Worm (Caenorhabditis elegans) whole organism, L4 larva: Measurements from ENCODE around the gene str-138.

ENCODE experiments used
- F49E8.2 ChIP-seq: sonication (generic microtip); optimal IDR thresholded peaks from 2 replicates; lab custom pipeline; 2016; ENCODE audit warnings: missing compliant biosample characterization, mild to moderate bottlenecking, missing genetic modification characterization, borderline replicate concordance
- T26A8.4 ChIP-seq: fragments of 200-800 bp; sonication (Bioruptor generic); IDR thresholded peaks from 2 replicates; pipeline ENCODE4 v1.3.6; 2022; ENCODE audit warnings: missing genetic modification characterization, missing compliant biosample characterization
- aha-1 ChIP-seq: fragments of 150-350 bp; peaks from one replicate; lab custom pipeline; 2014; ENCODE audit warnings: missing biosample characterization, missing genetic modification characterization
- ama-1 ChIP-seq: fragments of 150-350 bp; optimal IDR thresholded peaks from 2 replicates; lab custom pipeline; 2014; ENCODE audit warnings: inconsistent platforms, mixed read lengths
- attf-4 ChIP-seq: sonication (generic microtip); optimal IDR thresholded peaks from 3 replicates; lab custom pipeline; 2017; ENCODE audit warnings: missing biosample characterization, missing genetic modification characterization
- ces-1 ChIP-seq: fragments of 150-350 bp; sonication (generic microtip); optimal IDR thresholded peaks from 4 replicates; lab custom pipeline; 2014; ENCODE audit warnings: missing biosample characterization, missing genetic modification reagents, missing genetic modification characterization
- daf-12 ChIP-seq: fragments of 150-350 bp; optimal IDR thresholded peaks from 2 replicates; lab custom pipeline; 2014; ENCODE audit warnings: missing biosample characterization, missing genetic modification reagents, missing genetic modification characterization
- daf-16 ChIP-seq, 3 experiments: sonication (generic microtip); optimal IDR thresholded peaks; 2 replicates each; lab custom pipeline; 2016 to 2017; ENCODE audit warnings: missing genetic modification characterization in 3 of 3, missing genetic modification reagents in 3 of 3, mild to moderate bottlenecking in 2 of 3, missing compliant biosample characterization in 2 of 3, missing biosample characterization in 1 of 3, moderate library complexity in 1 of 3
- daf-19 ChIP-seq: fragments of 200-800 bp; sonication (Bioruptor generic); conservative IDR thresholded peaks from 2 replicates; pipeline ENCODE4 v1.3.6; 2022; ENCODE audit warnings: missing genetic modification characterization, missing compliant biosample characterization
- dmd-6 ChIP-seq: fragments of 200-800 bp; sonication (Bioruptor generic); IDR thresholded peaks from 2 replicates; pipeline ENCODE4 v1.3.6; 2022; ENCODE audit warnings: missing genetic modification reagents, missing genetic modification characterization, missing compliant biosample characterization
- dpl-1 ChIP-seq: fragments of 150-350 bp; optimal IDR thresholded peaks from 2 replicates; lab custom pipeline; 2014; ENCODE audit warnings: missing biosample characterization, missing genetic modification reagents, missing genetic modification characterization
- duxl-1 ChIP-seq: sonication (generic microtip); optimal IDR thresholded peaks from 2 replicates; lab custom pipeline; 2016; ENCODE audit warnings: mild to moderate bottlenecking, missing genetic modification characterization, moderate library complexity, missing compliant biosample characterization; ENCODE audit not compliant: poor library complexity
- dve-1 ChIP-seq: sonication (generic microtip); optimal IDR thresholded peaks from 2 replicates; lab custom pipeline; 2017; ENCODE audit warnings: antibody characterized with exemption, mild to moderate bottlenecking, missing genetic modification characterization, missing compliant biosample characterization; ENCODE audit not compliant: insufficient read depth
- fkh-10 ChIP-seq: fragments of 150-350 bp; optimal IDR thresholded peaks from 2 replicates; lab custom pipeline; 2014; ENCODE audit warnings: missing biosample characterization, missing genetic modification reagents, missing genetic modification characterization
- gei-8 ChIP-seq: fragments of 200-800 bp; sonication (Bioruptor generic); optimal IDR thresholded peaks from 2 replicates; lab custom pipeline; 2018; ENCODE audit warnings: mild to moderate bottlenecking, missing genetic modification characterization, missing compliant biosample characterization
- hlh-11 ChIP-seq: fragments of 200-800 bp; sonication (Bioruptor generic); optimal IDR thresholded peaks from 2 replicates; lab custom pipeline; 2018; ENCODE audit warnings: mild to moderate bottlenecking, missing genetic modification characterization, missing compliant biosample characterization
- hlh-30 ChIP-seq: sonication (generic microtip); optimal IDR thresholded peaks from 2 replicates; lab custom pipeline; 2017; ENCODE audit warnings: antibody characterized with exemption, mild to moderate bottlenecking, missing genetic modification characterization, missing compliant biosample characterization; ENCODE audit not compliant: insufficient read depth
- jun-1 ChIP-seq: fragments of 150-350 bp; optimal IDR thresholded peaks from 2 replicates; lab custom pipeline; 2014; ENCODE audit warnings: missing biosample characterization, missing genetic modification reagents, missing genetic modification characterization
- lin-1 ChIP-seq: fragments of 200-800 bp; sonication (Bioruptor generic); IDR thresholded peaks from 2 replicates; pipeline ENCODE4 v1.3.6; 2022; ENCODE audit warnings: missing genetic modification reagents, missing genetic modification characterization, missing compliant biosample characterization
- lin-39 ChIP-seq: fragments of 150-350 bp; optimal IDR thresholded peaks from 2 replicates; lab custom pipeline; 2014; ENCODE audit warnings: missing biosample characterization, missing genetic modification reagents, missing genetic modification characterization
- lsy-2 ChIP-seq, 2 experiments: fragments of 150-350 bp in 1 of 2; sonication (generic microtip) in 1 of 2; optimal IDR thresholded peaks; 2 replicates each; lab custom pipeline; 2014 to 2017; ENCODE audit warnings: missing biosample characterization in 2 of 2, missing genetic modification characterization in 2 of 2
- madf-9 ChIP-seq: fragments of 200-800 bp; sonication (Bioruptor generic); conservative IDR thresholded peaks from 2 replicates; pipeline ENCODE4 v1.3.6; 2022; ENCODE audit warnings: missing genetic modification reagents, missing genetic modification characterization, missing compliant biosample characterization
- mdl-1 ChIP-seq, 2 experiments: fragments of 150-350 bp in 1 of 2; sonication (generic microtip) in 1 of 2; optimal IDR thresholded peaks; 2 replicates each; lab custom pipeline; 2014 to 2017; ENCODE audit warnings: missing biosample characterization in 2 of 2, missing genetic modification characterization in 2 of 2
- mdt-29 ChIP-seq: fragments of 200-800 bp; sonication (Bioruptor generic); IDR thresholded peaks from 2 replicates; pipeline ENCODE4 v1.3.6; 2022; ENCODE audit warnings: missing genetic modification reagents, missing genetic modification characterization, missing compliant biosample characterization
- mep-1 ChIP-seq: fragments of 150-350 bp; sonication (generic microtip); optimal IDR thresholded peaks from 3 replicates; lab custom pipeline; 2014; ENCODE audit warnings: missing biosample characterization, missing genetic modification characterization
- mes-2 ChIP-seq: sonication (generic microtip); optimal IDR thresholded peaks from 2 replicates; lab custom pipeline; 2016; ENCODE audit warnings: missing genotype, mild to moderate bottlenecking, missing genetic modification characterization, missing compliant biosample characterization; ENCODE audit not compliant: poor library complexity, severe bottlenecking
- mxl-3 ChIP-seq: fragments of 200-800 bp; sonication (Bioruptor generic); optimal IDR thresholded peaks from 2 replicates; lab custom pipeline; 2018; ENCODE audit warnings: mild to moderate bottlenecking, missing genetic modification characterization, missing compliant biosample characterization
- nhr-102 ChIP-seq: sonication (generic microtip); optimal IDR thresholded peaks from 2 replicates; lab custom pipeline; 2016; ENCODE audit warnings: mild to moderate bottlenecking, missing genetic modification characterization, moderate library complexity, missing compliant biosample characterization
- nhr-111 ChIP-seq: fragments of 200-800 bp; sonication (Bioruptor generic); optimal IDR thresholded peaks from 2 replicates; lab custom pipeline; 2018; ENCODE audit warnings: mild to moderate bottlenecking, missing genetic modification characterization, missing compliant biosample characterization
- nhr-25 ChIP-seq: sonication (generic microtip); optimal IDR thresholded peaks from 2 replicates; lab custom pipeline; 2017; ENCODE audit warnings: missing genetic modification characterization, mild to moderate bottlenecking, missing compliant biosample characterization, antibody characterized with exemption, moderate library complexity, borderline replicate concordance; ENCODE audit not compliant: insufficient read depth
- nhr-28 ChIP-seq: fragments of 150-350 bp; optimal IDR thresholded peaks from 2 replicates; lab custom pipeline; 2014; ENCODE audit warnings: missing biosample characterization, missing genetic modification characterization
- nhr-42 ChIP-seq: fragments of 200-800 bp; sonication (Bioruptor generic); IDR thresholded peaks from 2 replicates; pipeline ENCODE4 v1.3.6; 2022; ENCODE audit warnings: missing genetic modification characterization, missing compliant biosample characterization
- nhr-48 ChIP-seq: sonication (generic microtip); optimal IDR thresholded peaks from 2 replicates; lab custom pipeline; 2016; ENCODE audit warnings: mild to moderate bottlenecking, missing genetic modification characterization, missing compliant biosample characterization
- nhr-77 ChIP-seq: fragments of 150-350 bp; optimal IDR thresholded peaks from 2 replicates; lab custom pipeline; 2014; ENCODE audit warnings: missing biosample characterization, missing genetic modification characterization
- pha-4 ChIP-seq, 2 experiments: fragments of 150-350 bp in 1 of 2; fragments of 200-800 bp in 1 of 2; sonication (Bioruptor generic) in 1 of 2; IDR thresholded peaks in 1 of 2; optimal IDR thresholded peaks in 1 of 2; 2 replicates each; pipeline versions ENCODE4 v1.3.6 to Lab custom; 2014 to 2022; ENCODE audit warnings: missing genetic modification characterization in 2 of 2, missing genetic modification reagents in 2 of 2, missing biosample characterization in 1 of 2, missing compliant biosample characterization in 1 of 2
- php-3 ChIP-seq: fragments of 200-800 bp; sonication (Bioruptor generic); IDR thresholded peaks from 2 replicates; pipeline ENCODE4 v1.3.6; 2022; ENCODE audit warnings: missing genetic modification reagents, missing genetic modification characterization, missing compliant biosample characterization
- pqm-1 ChIP-seq: sonication (generic microtip); optimal IDR thresholded peaks from 2 replicates; lab custom pipeline; 2017; ENCODE audit warnings: missing biosample characterization, missing genetic modification characterization
- rbr-2 ChIP-seq: sonication (generic microtip); optimal IDR thresholded peaks from 2 replicates; lab custom pipeline; 2016; ENCODE audit warnings: missing genotype, missing genetic modification characterization, missing compliant biosample characterization
- spr-1 ChIP-seq: sonication (generic microtip); optimal IDR thresholded peaks from 2 replicates; lab custom pipeline; 2016; ENCODE audit warnings: mild to moderate bottlenecking, missing genetic modification characterization, missing compliant biosample characterization
- tag-97 ChIP-seq: fragments of 200-800 bp; sonication (Bioruptor generic); IDR thresholded peaks from 2 replicates; pipeline ENCODE4 v1.3.6; 2022; ENCODE audit warnings: missing genetic modification characterization, missing compliant biosample characterization
- tra-1 ChIP-seq: fragments of 200-800 bp; sonication (Bioruptor generic); IDR thresholded peaks from 2 replicates; pipeline ENCODE4 v1.3.6; 2022; ENCODE audit warnings: missing genetic modification reagents, missing genetic modification characterization, missing compliant biosample characterization
- vab-7 ChIP-seq: fragments of 200-800 bp; sonication (Bioruptor generic); IDR thresholded peaks from 2 replicates; pipeline ENCODE4 v1.3.6; 2022; ENCODE audit warnings: missing genetic modification reagents, missing genetic modification characterization, missing compliant biosample characterization
- zag-1 ChIP-seq: fragments of 150-350 bp; optimal IDR thresholded peaks from 2 replicates; lab custom pipeline; 2014; ENCODE audit warnings: missing biosample characterization, missing genetic modification characterization
- zfp-3 ChIP-seq: fragments of 200-800 bp; sonication (Bioruptor generic); conservative IDR thresholded peaks from 2 replicates; pipeline ENCODE4 v1.3.6; 2022; ENCODE audit warnings: missing genetic modification reagents, missing genetic modification characterization, missing compliant biosample characterization

str-138 gene

DNA sequence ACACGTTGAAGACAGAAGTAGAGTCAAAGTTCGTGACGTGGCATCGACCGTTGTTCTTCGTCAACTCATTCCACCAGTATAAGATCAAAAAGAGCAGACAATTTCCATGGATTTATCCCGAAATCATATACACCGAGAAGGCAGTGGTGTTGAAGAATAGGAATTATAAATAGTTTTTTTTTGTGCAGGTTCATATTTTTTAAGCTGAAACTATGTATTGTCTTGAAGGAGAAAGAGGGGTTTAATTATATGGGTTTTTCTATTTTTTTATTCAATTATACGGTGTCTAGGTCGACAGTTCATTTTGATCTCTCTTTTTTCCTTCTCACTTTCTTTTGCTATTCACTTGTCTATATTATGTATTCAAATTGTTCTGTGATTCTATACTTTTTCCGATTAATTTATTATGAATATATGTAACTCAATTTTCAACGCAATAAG, 19.4 kb upstream of the str-138 start:
- no peak for TF ChIP-seq tag-97 (GFP tag; lab: Robert Waterston, UW)
- TF ChIP-seq T26A8.4 (GFP tag; lab: Robert Waterston, UW): peak; percentile 57; the same call in 1 of the 2 replicates
- peak; percentile 44 for TF ChIP-seq nhr-102
- TF ChIP-seq daf-12: no peak
- TF ChIP-seq nhr-25 (tag; lab: Kevin White, UChicago): peak; percentile 85
- TF ChIP-seq dve-1 (tag; lab: Kevin White, UChicago): peak; percentile 16
- no peak for TF ChIP-seq nhr-42
- TF ChIP-seq nhr-77 (tag; lab: Kevin White, UChicago): no peak
- peak; percentile 83 for TF ChIP-seq duxl-1 (tag; lab: Kevin White, UChicago)
- TF ChIP-seq lsy-2 (tag; optimal IDR thresholded peaks at IDR 0.05; lab: Kevin White, UChicago): peak in 1 of 2 experiments; percentile 47
- peak; percentile 19; the same call in 1 of the 2 replicates for TF ChIP-seq tra-1 (GFP tag; lab: Robert Waterston, UW)
- peak; percentile 30 for TF ChIP-seq attf-4
- TF ChIP-seq vab-7 (GFP tag; lab: Robert Waterston, UW): no peak
- TF ChIP-seq pha-4 (GFP tag; IDR thresholded peaks at IDR 0.05; lab: Robert Waterston, UW): 0 out of 2 replicates have a peak, but pooled peaks have one; percentile 9
- TF ChIP-seq pha-4 (tag; optimal IDR thresholded peaks at IDR 0.05; lab: Kevin White, UChicago): no peak
- peak; percentile 15 for TF ChIP-seq hlh-11 (tag; lab: Kevin White, UChicago)
- TF ChIP-seq mes-2: peak; percentile 0
- peak; percentile 52 for TF ChIP-seq aha-1 (tag; lab: Kevin White, UChicago)
- TF ChIP-seq spr-1: peak; percentile 61
- TF ChIP-seq nhr-111 (GFP tag; lab: Kevin White, UChicago): peak; percentile 24
- TF ChIP-seq zfp-3: peak; percentile 82; the same call in 1 of the 2 replicates
- no peak for TF ChIP-seq F49E8.2 (tag; lab: Kevin White, UChicago)
- peak; percentile 79 for TF ChIP-seq mep-1 (tag; lab: Kevin White, UChicago)
- TF ChIP-seq lin-1 (GFP tag; lab: Robert Waterston, UW): peak; percentile 52; the same call in 1 of the 2 replicates

DNA sequence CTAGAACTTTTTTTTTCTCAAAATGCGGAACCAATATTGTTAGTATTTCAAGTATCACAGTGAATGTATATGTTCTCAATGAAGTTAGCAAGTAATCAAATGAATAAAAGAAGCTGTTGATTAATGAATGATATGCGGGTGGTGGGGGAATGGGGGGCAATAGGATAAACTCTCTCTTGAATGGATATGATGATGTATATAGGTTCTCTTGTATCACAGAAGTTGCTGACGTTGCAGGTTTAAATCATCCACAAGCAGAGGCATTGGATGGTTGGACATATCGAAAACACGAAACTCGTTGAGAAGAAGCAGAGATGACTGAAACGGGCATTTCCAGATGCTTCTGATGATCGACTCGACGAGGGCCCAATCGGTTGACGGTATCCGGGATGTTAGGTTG, 18.9 kb upstream of the str-138 start:
- TF ChIP-seq mxl-3 (GFP tag; lab: Kevin White, UChicago) (no peak), daf-12 (no peak), php-3 (GFP tag; lab: Robert Waterston, UW) (no peak), ama-1 (peak; percentile 70), madf-9 (GFP tag; lab: Robert Waterston, UW) (no peak), pqm-1 (tag; lab: Kevin White, UChicago) (no peak), daf-16 (GFP tag; optimal IDR thresholded peaks at IDR 0.05; lab: Kevin White, UChicago) (no peak), daf-16 (tag; optimal IDR thresholded peaks at IDR 0.05; lab: Kevin White, UChicago) (no peak), ces-1 (GFP tag; lab: Kevin White, UChicago) (no peak)
- TF ChIP-seq, all 104 proteins: peak for 1

ce11 chrV:8040247-8041084, 18.0 kb upstream of the str-138 start:
- peak; percentile 8 for TF ChIP-seq jun-1 (tag; lab: Kevin White, UChicago)
- TF ChIP-seq mdl-1 (tag; optimal IDR thresholded peaks at IDR 0.05; lab: Kevin White, UChicago): peak in 1 of 2 experiments; percentile 43
- TF ChIP-seq nhr-28 (tag; lab: Kevin White, UChicago): peak; percentile 43
- TF ChIP-seq nhr-48 (tag; lab: Kevin White, UChicago): peak; percentile 51
- TF ChIP-seq mes-2: peak; percentile 4
- no peak for TF ChIP-seq fkh-10
- peak; percentile 40 for TF ChIP-seq rbr-2 (tag; lab: Kevin White, UChicago)
- no peak for TF ChIP-seq madf-9 (GFP tag; lab: Robert Waterston, UW)
- no peak for TF ChIP-seq daf-19
- no peak for TF ChIP-seq lin-39 (tag; lab: Kevin White, UChicago)
- TF ChIP-seq dmd-6 (GFP tag; lab: Robert Waterston, UW): 0 out of 2 replicates have a peak, but pooled peaks have one; percentile 13
- TF ChIP-seq hlh-11 (tag; lab: Kevin White, UChicago): peak; percentile 43
- TF ChIP-seq mdt-29 (GFP tag; lab: Robert Waterston, UW): peak; percentile 73; the same call in 1 of the 2 replicates
- TF ChIP-seq zag-1 (tag; lab: Kevin White, UChicago): no peak
- TF ChIP-seq dpl-1 (GFP tag; lab: Kevin White, UChicago): peak; percentile 8
- TF ChIP-seq tag-97 (GFP tag; lab: Robert Waterston, UW): no peak
- no peak for TF ChIP-seq gei-8 (GFP tag; lab: Kevin White, UChicago)
- TF ChIP-seq hlh-30 (tag; lab: Kevin White, UChicago): peak; percentile 42
